Fruit fly (Drosophila melanogaster): ENCODE measurements around the gene CG31668.
A peak's percentile ranks its signal among the peaks of the same experiment; 100 is the strongest.

DNA sequence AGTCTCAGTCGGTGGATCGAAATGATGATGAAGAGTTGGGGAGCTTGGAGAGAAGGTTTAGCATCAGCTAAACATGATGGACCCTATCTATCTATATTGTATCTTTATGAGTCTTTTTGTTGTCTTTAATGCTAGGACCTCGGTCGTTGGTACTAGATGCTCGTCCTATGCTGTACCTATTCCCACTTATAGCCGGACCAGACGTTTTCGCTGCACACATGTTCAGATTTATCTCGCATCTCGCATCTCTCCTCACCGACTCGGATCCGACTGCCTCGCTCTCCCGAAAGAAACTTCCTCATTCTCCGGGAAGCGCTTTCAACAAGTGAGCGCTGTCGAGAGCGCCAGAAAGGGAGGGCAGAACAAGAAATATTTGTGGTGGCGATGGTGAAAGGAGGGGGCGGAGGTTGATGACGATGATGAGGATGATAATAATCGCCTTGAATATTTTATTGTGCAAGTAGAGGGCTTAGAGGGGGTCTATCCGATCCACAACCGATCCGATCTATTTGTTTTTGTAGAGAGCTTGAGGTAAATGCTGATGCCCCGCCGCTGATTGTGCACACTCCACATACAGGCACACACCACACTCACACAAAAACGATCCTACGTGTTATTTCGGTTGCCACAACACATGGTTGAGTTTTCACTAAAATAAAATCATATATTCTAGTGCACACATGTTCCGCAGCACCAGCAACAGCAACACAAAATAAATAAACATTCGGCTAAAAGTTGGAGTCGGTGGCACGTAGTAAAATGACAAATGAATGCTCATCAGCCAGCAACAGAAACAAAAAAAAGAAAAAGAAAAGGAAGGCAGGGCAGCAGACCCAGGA is 43.0 kb downstream of the CG31668 start:
- TF ChIP-seq svp (GFP tag): no peak
- TF ChIP-seq CG10669 (GFP tag; optimal IDR thresholded peaks at IDR 0.05): peak; percentile 66
- peak; percentile 42 for TF ChIP-seq Lpt (GFP tag; optimal IDR thresholded peaks at IDR 0.05)
